Worm (Caenorhabditis elegans): ENCODE data around the gene Y67D8B.5.

Gene Y67D8B.5

DNA sequence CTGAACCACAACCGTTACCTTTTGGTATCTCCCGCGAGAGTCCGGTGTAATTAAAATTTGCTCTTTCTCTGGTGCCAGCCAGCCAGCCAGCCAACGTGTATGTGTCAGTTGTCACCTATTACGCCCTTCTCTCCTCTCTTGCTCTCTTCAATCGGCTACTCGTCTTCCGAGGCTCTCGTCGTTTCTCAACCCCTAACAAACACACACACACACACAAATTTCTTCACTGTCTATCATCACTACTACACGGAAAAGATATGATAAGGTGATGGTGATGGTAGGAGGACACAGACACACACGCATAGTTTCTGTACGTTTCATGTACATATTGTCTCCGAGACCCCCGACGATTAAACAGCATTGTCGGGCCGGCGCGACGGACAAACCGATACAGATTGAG, 29.5 kb downstream of the Y67D8B.5 start:
- TF ChIP-seq lin-15B (tag; optimal IDR thresholded peaks at IDR 0.05): no peak
- TF ChIP-seq elt-2 (tag; optimal IDR thresholded peaks at IDR 0.05): peak; percentile 18
- no peak for TF ChIP-seq mdl-1 (tag; optimal IDR thresholded peaks at IDR 0.05)
- TF ChIP-seq lin-35 (GFP tag; optimal IDR thresholded peaks at IDR 0.05): peak in 1 of 2 experiments; percentile 9
- TF ChIP-seq blmp-1 (tag; optimal IDR thresholded peaks at IDR 0.05): peak; percentile 46
- peak; percentile 33 for TF ChIP-seq nhr-20 (tag; optimal IDR thresholded peaks at IDR 0.05)
- peak; percentile 63 for TF ChIP-seq lin-14 (GFP tag; optimal IDR thresholded peaks at IDR 0.05)
- peak; percentile 17 for TF ChIP-seq nhr-47 (tag; optimal IDR thresholded peaks at IDR 0.05)
- no peak for TF ChIP-seq dsc-1 (tag; optimal IDR thresholded peaks at IDR 0.05)
- TF ChIP-seq nhr-19 (GFP tag; conservative IDR thresholded peaks at IDR 0.05): peak; percentile 39
- peak; percentile 34 for TF ChIP-seq mep-1 (tag; optimal IDR thresholded peaks at IDR 0.05)
- TF ChIP-seq zag-1 (tag; optimal IDR thresholded peaks at IDR 0.05): no peak
- peak; percentile 60 for TF ChIP-seq rnt-1 (tag; optimal IDR thresholded peaks at IDR 0.05)
- TF ChIP-seq snu-23 (GFP tag; optimal IDR thresholded peaks at IDR 0.05): peak; percentile 40
- peak; percentile 59 for TF ChIP-seq nhr-71 (tag; optimal IDR thresholded peaks at IDR 0.05)
- no peak for TF ChIP-seq tbx-2 (tag; optimal IDR thresholded peaks at IDR 0.05)
- TF ChIP-seq elt-3 (tag; optimal IDR thresholded peaks at IDR 0.05): peak in 1 of 6 experiments; percentile 25
- TF ChIP-seq swsn-7 (tag; optimal IDR thresholded peaks at IDR 0.05): no peak
- TF ChIP-seq nhr-90 (tag; optimal IDR thresholded peaks at IDR 0.05; ENCODE audit: poor library complexity): no peak
- TF ChIP-seq lsy-2 (tag; optimal IDR thresholded peaks at IDR 0.05): peak in 1 of 2 experiments; percentile 15
- no peak for TF ChIP-seq efl-1 (optimal IDR thresholded peaks at IDR 0.05)
- TF ChIP-seq efl-1 (GFP tag; optimal IDR thresholded peaks at IDR 0.05 in 1 of 2): peak in 1 of 2 experiments; percentile 83

ce11 chrIV:3232694-3233372, 30.7 kb downstream of the Y67D8B.5 start:
- TF ChIP-seq skn-1 (tag; optimal IDR thresholded peaks at IDR 0.05) (peak; percentile 7), dsc-1 (tag; optimal IDR thresholded peaks at IDR 0.05) (peak; percentile 19), mdl-1 (tag; optimal IDR thresholded peaks at IDR 0.05) (peak in 1 of 2 experiments; percentile 80), sup-37 (GFP tag; optimal IDR thresholded peaks at IDR 0.05) (peak; percentile 65), snu-23 (GFP tag; optimal IDR thresholded peaks at IDR 0.05) (peak; percentile 86), nhr-19 (GFP tag; conservative IDR thresholded peaks at IDR 0.05) (peak; percentile 69), C16A3.4 (tag; optimal IDR thresholded peaks at IDR 0.05) (peak; percentile 35), rnt-1 (tag; optimal IDR thresholded peaks at IDR 0.05) (peak; percentile 67), ama-1 (optimal IDR thresholded peaks at IDR 0.05) (peak; percentile 75), lsy-2 (tag; optimal IDR thresholded peaks at IDR 0.05) (peak; percentile 26 to 42), ztf-4 (tag; optimal IDR thresholded peaks at IDR 0.05) (peak; percentile 25), nhr-84 (tag; optimal IDR thresholded peaks at IDR 0.05) (no peak), elt-3 (tag; optimal IDR thresholded peaks at IDR 0.05) (peak in 2 of 6 experiments; percentile 55 to 57), dpl-1 (GFP tag; optimal IDR thresholded peaks at IDR 0.05) (peak in 2 of 3 experiments; percentile 15 to 29), unc-130 (tag; optimal IDR thresholded peaks at IDR 0.05) (peak; percentile 38), ztf-11 (tag; optimal IDR thresholded peaks at IDR 0.05) (peak in 1 of 2 experiments; percentile 16), C34B4.2 (tag; optimal IDR thresholded peaks at IDR 0.05) (no peak), F16B12.6 (tag; optimal IDR thresholded peaks at IDR 0.05) (peak; percentile 5), lin-35 (GFP tag; optimal IDR thresholded peaks at IDR 0.05) (peak; percentile 35 to 63), irx-1 (tag; optimal IDR thresholded peaks at IDR 0.05) (peak; percentile 28), efl-1 (optimal IDR thresholded peaks at IDR 0.05) (peak; percentile 34 to 40), efl-1 (GFP tag; optimal IDR thresholded peaks at IDR 0.05 in 1 of 2) (peak; percentile 32 to 84), elt-2 (tag; optimal IDR thresholded peaks at IDR 0.05) (peak; percentile 49), nhr-237 (tag; optimal IDR thresholded peaks at IDR 0.05) (no peak), nhr-76 (tag; optimal IDR thresholded peaks at IDR 0.05) (peak; percentile 45), Y116A8C.19 (tag; optimal IDR thresholded peaks at IDR 0.05; ENCODE audit: borderline replicate concordance) (no peak), ceh-82 (tag; optimal IDR thresholded peaks at IDR 0.05) (peak in 1 of 3 experiments; percentile 7), jun-1 (tag; optimal IDR thresholded peaks at IDR 0.05) (peak; percentile 29), blmp-1 (tag; optimal IDR thresholded peaks at IDR 0.05) (peak; percentile 70), nhr-90 (tag; optimal IDR thresholded peaks at IDR 0.05; ENCODE audit: poor library complexity) (peak; percentile 74), xbp-1 (tag; optimal IDR thresholded peaks at IDR 0.05) (peak; percentile 72), nhr-85 (tag) (peak; percentile 91), nhr-71 (tag; optimal IDR thresholded peaks at IDR 0.05) (peak; percentile 79), lin-14 (GFP tag; optimal IDR thresholded peaks at IDR 0.05) (peak; percentile 85), sox-4 (tag; optimal IDR thresholded peaks at IDR 0.05) (peak; percentile 16), snpc-4 (tag; optimal IDR thresholded peaks at IDR 0.05) (peak; percentile 7), mep-1 (tag; optimal IDR thresholded peaks at IDR 0.05) (peak; percentile 27), pqm-1 (tag; optimal IDR thresholded peaks at IDR 0.05) (no peak), tbx-2 (tag; optimal IDR thresholded peaks at IDR 0.05) (peak; percentile 58), nhr-12 (tag; optimal IDR thresholded peaks at IDR 0.05) (no peak), lin-13 (GFP tag; optimal IDR thresholded peaks at IDR 0.05) (peak; percentile 33), swsn-7 (tag; optimal IDR thresholded peaks at IDR 0.05) (peak; percentile 58), mab-9 (GFP tag; IDR thresholded peaks at IDR 0.05) (no peak)

Measured in whole organism, L1 larva.